Fruit fly (Drosophila melanogaster) S2 (cell line): ENCODE data around the gene CG13460.
A peak's percentile ranks its signal among the peaks of the same experiment; 100 is the strongest.

Experiments used
- CG8478 ChIP-seq: fragments of >200 bp; optimal IDR thresholded peaks from 2 replicates; lab custom pipeline; 2018
- CTCF ChIP-seq, 2 experiments: fragments of >200 bp; optimal IDR thresholded peaks; 2 replicates each; lab custom pipeline; 2018

CG13460 gene

dm6 chr3L:15064877-15065276, 3.4 kb upstream of the CG13460 start, which contains the start of gene Sytbeta:
Sytbeta (minus strand) TSS chr3L:15064977.
- TF ChIP-seq CTCF (optimal IDR thresholded peaks at IDR 0.05; lab: Kevin White, UChicago): no peak
- no peak for TF ChIP-seq CG8478 (lab: Kevin White, UChicago)

DNA sequence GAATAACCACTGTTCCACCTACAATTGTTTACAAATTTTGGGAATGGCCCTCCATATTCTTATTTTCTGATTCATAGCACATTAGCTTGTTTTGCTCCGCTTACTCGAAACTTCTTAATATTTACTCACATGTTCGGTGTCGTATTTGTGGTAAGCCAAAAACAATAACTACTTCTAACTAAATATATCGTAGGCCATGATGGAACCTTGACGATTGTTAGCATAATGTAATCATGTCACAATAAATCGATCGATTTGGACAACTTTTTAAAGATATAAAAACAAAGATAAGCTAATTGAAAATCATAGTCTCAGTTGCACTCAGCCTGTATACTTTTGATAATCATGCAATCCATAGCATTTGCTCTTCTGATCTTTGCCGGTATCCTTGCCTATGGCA, 7.0 kb downstream of the CG13460 start, which contains the start of gene EAChm:
TSS of gene EAChm (plus strand) at position 301 of the 400 bp plus-strand sequence.
- TF ChIP-seq CTCF (optimal IDR thresholded peaks at IDR 0.05; lab: Kevin White, UChicago) (no peak), CG8478 (lab: Kevin White, UChicago) (no peak)

DNA sequence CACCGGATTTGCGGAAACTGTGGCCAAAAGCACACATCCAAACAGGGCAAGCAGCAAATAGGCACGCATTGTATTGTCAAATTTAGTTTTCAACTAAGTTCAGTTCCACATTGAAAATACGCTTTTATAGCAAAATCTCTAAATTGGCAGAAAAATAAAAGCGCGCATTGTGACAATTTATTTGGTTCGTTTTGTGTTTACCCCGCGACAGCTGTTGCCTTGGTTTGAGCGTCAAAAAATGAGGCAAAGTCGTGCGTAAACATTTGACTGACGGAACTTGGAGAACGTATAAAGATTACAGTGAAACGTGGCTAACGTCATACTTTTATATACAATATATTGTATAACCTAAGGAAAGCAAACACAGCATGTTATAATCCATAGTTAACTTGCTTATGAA, 7.5 kb downstream of the CG13460 start, which contains the start of gene CG18649:
TSS of gene CG18649 (minus strand) at position 101 of the 400 bp plus-strand sequence.
- no peak for TF ChIP-seq CG8478 (lab: Kevin White, UChicago)

dm6 chr3L:15053251-15053650, 8.3 kb downstream of the CG13460 start, which contains the start of gene CG43680:
CG43680 (minus strand) TSS chr3L:15053351.
- no peak for TF ChIP-seq CG8478 (lab: Kevin White, UChicago)

- TF ChIP-seq CTCF (optimal IDR thresholded peaks at IDR 0.05; lab: Kevin White, UChicago): no peak
- TF ChIP-seq CG8478 (lab: Kevin White, UChicago): no peak
These were observed 9.1 kb downstream of the CG13460 start, which contains the start of gene CG13461 for dm6 chr3L:15052390-15052789. CG13461 (minus strand) TSS chr3L:15052490.

DNA sequence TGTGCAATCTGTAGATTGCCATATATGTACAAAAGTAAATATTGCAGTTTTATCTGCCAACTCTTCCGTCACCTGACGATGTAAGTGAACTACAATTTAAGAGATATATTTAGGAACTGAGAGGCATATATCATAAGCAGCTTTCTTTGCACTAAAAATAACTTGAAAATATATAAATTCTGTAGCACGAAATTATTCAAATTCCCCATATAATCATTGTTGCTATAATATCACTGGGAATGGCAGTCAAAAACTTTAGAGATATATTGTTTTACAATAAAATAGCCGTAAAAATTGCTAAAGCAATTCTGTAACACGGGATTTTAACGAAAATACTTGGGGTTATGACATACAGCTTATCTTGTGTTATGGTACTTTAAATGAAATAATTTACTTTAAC, 10.2 kb downstream of the CG13460 start, which contains the start of gene CG43679:
TSS of gene CG43679 (minus strand) at position 101 of the 400 bp plus-strand sequence.
- no peak for TF ChIP-seq CG8478 (lab: Kevin White, UChicago)
- no peak for TF ChIP-seq CTCF (optimal IDR thresholded peaks at IDR 0.05; lab: Kevin White, UChicago)

- TF ChIP-seq CTCF (optimal IDR thresholded peaks at IDR 0.05; lab: Kevin White, UChicago): no peak
- TF ChIP-seq CG8478 (lab: Kevin White, UChicago): no peak
These were observed 10.8 kb downstream of the CG13460 start, which contains the start of gene CG12310 for dm6 chr3L:15050706-15051105. CG12310 (minus strand) TSS chr3L:15050806.

DNA sequence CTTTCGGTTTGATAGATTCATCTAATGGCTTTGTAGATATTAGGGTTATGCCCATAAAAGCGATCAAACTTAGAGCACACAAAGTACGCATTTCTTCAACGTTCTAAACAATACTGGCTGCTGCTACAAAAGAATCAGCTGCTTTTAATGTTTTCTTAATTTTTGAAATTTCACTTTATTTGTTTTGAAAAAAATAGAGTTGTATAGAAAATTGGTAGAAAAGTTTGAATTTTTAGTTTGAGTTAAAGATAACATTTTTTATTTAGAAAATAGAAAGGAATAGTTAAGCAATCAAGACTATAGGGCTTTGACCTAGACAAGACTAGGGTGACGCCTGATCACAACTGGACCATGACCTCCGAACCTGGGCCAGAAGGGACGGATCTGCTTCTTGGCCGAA, 11.4 kb downstream of the CG13460 start, which contains the start of gene CG18581:
TSS of gene CG18581 (minus strand) at position 101 of the 400 bp plus-strand sequence.
- no peak for TF ChIP-seq CG8478 (lab: Kevin White, UChicago)

DNA sequence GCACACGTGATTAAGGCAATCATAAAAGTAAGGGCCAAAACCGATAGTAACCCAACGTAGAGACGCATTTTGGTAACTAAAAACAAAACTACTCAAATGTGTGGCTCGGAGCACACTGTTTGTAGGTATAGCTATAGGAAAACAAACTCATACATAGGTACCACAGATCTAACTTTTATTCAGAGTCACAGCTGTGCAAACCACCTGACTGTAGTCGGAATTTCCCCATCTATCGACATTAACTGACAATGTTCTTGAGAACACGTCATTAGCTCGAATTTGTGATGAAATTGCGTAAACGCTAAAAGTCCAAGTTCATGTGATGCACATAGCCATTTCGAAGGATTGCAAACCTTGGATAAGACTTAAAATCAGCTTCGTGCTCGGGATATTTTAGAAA, 12.1 kb downstream of the CG13460 start, which contains the start of gene CG43678:
TSS of gene CG43678 (minus strand) at position 101 of the 400 bp plus-strand sequence.
- TF ChIP-seq CG8478 (lab: Kevin White, UChicago) (no peak), CTCF (optimal IDR thresholded peaks at IDR 0.05; lab: Kevin White, UChicago) (no peak)

DNA sequence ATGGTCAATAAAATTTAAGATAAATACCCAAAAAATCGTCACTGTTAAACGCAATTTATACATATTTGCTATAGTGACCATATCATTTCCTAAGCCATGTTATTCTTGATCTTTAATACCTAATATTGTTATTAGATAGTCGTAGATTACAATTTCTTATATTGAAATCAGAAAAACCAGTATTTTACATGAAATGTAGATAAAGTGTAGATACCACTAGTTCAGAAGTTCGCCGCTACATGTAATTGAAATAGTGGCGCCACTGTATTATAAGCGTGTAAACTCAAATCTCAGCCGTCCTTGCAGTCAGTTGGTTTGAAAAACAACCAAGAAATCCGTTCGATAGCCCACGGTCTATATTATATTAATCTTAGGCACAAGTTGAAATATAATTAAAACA, 13.4 kb downstream of the CG13460 start:
- TF ChIP-seq CTCF (optimal IDR thresholded peaks at IDR 0.05; lab: Kevin White, UChicago) (peak; percentile 84 to 90), CG8478 (lab: Kevin White, UChicago) (no peak)

DNA sequence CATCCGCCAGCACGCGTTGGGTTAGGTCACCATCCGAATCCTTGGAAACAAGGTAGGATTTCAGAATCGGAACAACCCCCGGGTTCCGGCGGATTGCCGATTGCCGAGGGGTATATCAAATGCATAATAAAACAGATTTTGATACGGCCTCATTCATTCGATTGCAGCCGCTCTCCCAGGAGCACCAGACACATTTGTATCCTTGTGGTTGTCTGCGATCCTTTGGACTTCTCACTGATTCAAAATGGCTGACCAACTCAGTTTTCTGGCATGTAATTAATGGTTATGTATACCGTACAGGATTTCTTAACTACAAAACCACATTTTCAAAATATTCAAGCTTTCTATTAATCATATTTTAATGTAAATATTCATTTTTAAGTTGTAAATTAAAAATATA, 13.9 kb downstream of the CG13460 start:
- TF ChIP-seq CTCF (optimal IDR thresholded peaks at IDR 0.05; lab: Kevin White, UChicago): no peak
- no peak for TF ChIP-seq CG8478 (lab: Kevin White, UChicago)

DNA sequence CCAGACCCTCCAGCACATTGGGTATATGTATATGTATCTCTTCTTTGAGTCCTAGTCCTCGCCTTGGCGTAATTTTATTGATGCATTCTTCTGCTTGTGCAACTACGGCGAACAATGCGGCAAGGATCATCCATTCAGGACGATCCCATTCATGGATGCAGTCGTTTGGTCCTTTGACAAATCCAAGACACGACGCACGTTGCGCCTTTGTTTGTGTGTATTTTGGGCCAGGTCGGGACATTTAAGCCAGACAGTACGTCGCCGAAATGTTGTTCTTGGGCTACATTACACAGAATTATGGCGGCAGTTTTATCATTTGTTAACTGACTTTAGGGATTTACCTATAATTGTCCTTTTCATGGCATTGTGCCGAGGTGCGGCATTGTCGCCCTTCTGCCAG, 16.4 kb downstream of the CG13460 start:
- TF ChIP-seq CG8478 (lab: Kevin White, UChicago) (no peak), CTCF (optimal IDR thresholded peaks at IDR 0.05; lab: Kevin White, UChicago) (no peak)

- TF ChIP-seq CTCF (optimal IDR thresholded peaks at IDR 0.05; lab: Kevin White, UChicago) (no peak), CG8478 (lab: Kevin White, UChicago) (no peak)
These were observed 17.6 kb downstream of the CG13460 start, which contains the start of gene ind for dm6 chr3L:15043874-15044336. ind (minus strand) TSS chr3L:15043924.

dm6 chr3L:15043465-15043864, 18.0 kb downstream of the CG13460 start:
- TF ChIP-seq CTCF (optimal IDR thresholded peaks at IDR 0.05; lab: Kevin White, UChicago) (no peak), CG8478 (lab: Kevin White, UChicago) (no peak)

- TF ChIP-seq CG8478 (lab: Kevin White, UChicago) (no peak), CTCF (optimal IDR thresholded peaks at IDR 0.05; lab: Kevin White, UChicago) (no peak)
These were observed 19.0 kb downstream of the CG13460 start, which contains the start of gene Rpn12R for dm6 chr3L:15042470-15042869. Rpn12R (minus strand) TSS chr3L:15042570.
